Fruit fly (Drosophila melanogaster) Kc167 (cell line): ENCODE measurements around the gene rec.

Experiments used
- Myc ChIP-seq: fragments of >200 bp; optimal IDR thresholded peaks from 2 replicates; lab custom pipeline; 2017; ENCODE audit warnings: missing external identifiers
- Sin3A ChIP-seq: fragments of >200 bp; optimal IDR thresholded peaks from 2 replicates; lab custom pipeline; 2018; ENCODE audit warnings: missing external identifiers
- h ChIP-seq: fragments of >200 bp; optimal IDR thresholded peaks from 3 replicates; lab custom pipeline; 2018; ENCODE audit warnings: missing external identifiers
- insv ChIP-seq: fragments of >200 bp; optimal IDR thresholded peaks from 3 replicates; lab custom pipeline; 2018; ENCODE audit warnings: missing external identifiers

dm6 chr3R:15794258-15794727 lies 38.1 kb downstream of the rec start:
- TF ChIP-seq Myc (lab: Kevin White, UChicago) (no peak), Sin3A (no peak), insv (lab: Kevin White, UChicago) (no peak), h (lab: Kevin White, UChicago) (no peak)
